Fruit fly (Drosophila melanogaster) whole organism, embryonic: ENCODE results near the gene Atat.

Experiments used
- Abd-B ChIP-seq: fragments of 200-800 bp; sonication (Bioruptor generic); optimal IDR thresholded peaks from 2 replicates; lab custom pipeline; 2018; ENCODE audit warnings: missing biosample characterization, mild to moderate bottlenecking, missing genetic modification characterization, moderate library complexity
- Atf6 ChIP-seq: fragments of 200-800 bp; sonication (Bioruptor generic); IDR thresholded peaks from 2 replicates; pipeline ENCODE4 v1.3.6; 2022; ENCODE audit warnings: missing biosample characterization, missing genetic modification characterization
- CG10209 ChIP-seq: fragments of 200-800 bp; sonication (Bioruptor generic); optimal IDR thresholded peaks from 3 replicates; lab custom pipeline; 2017; ENCODE audit warnings: missing biosample characterization, mild to moderate bottlenecking, missing genetic modification characterization, missing genetic modification reagents
- CG1024 ChIP-seq: fragments of 200-800 bp; sonication (Bioruptor generic); IDR thresholded peaks from 2 replicates; pipeline ENCODE4 v1.3.6; 2022; ENCODE audit warnings: missing biosample characterization, missing genetic modification characterization
- CG10366 ChIP-seq: fragments of 200-800 bp; sonication (Bioruptor generic); IDR thresholded peaks from 2 replicates; pipeline ENCODE4 v1.3.6; 2022; ENCODE audit warnings: missing biosample characterization, missing genetic modification characterization
- CG10654 ChIP-seq: fragments of 200-800 bp; sonication (Bioruptor generic); optimal IDR thresholded peaks from 2 replicates; lab custom pipeline; 2016; ENCODE audit warnings: missing biosample characterization, missing genetic modification characterization
- CG11456 ChIP-seq: fragments of 200-800 bp; sonication (Bioruptor generic); IDR thresholded peaks from 3 replicates; pipeline ENCODE4 v1.3.6; 2022; ENCODE audit warnings: missing biosample characterization, missing genetic modification characterization
- CG12219 ChIP-seq: fragments of 200-800 bp; sonication (Bioruptor generic); optimal IDR thresholded peaks from 3 replicates; lab custom pipeline; 2018; ENCODE audit warnings: missing biosample characterization, mild to moderate bottlenecking, missing genetic modification characterization
- CG15269 ChIP-seq: fragments of 200-800 bp; sonication (Bioruptor generic); optimal IDR thresholded peaks from 2 replicates; lab custom pipeline; 2018; ENCODE audit warnings: missing biosample characterization, mild to moderate bottlenecking, missing genetic modification characterization, moderate library complexity
- CG1647 ChIP-seq: fragments of 200-800 bp; sonication (Bioruptor generic); optimal IDR thresholded peaks from 3 replicates; lab custom pipeline; 2016; ENCODE audit warnings: missing biosample characterization, missing genetic modification characterization
- CG17385 ChIP-seq: fragments of 200-800 bp; sonication (Bioruptor generic); optimal IDR thresholded peaks from 3 replicates; lab custom pipeline; 2018; ENCODE audit warnings: missing biosample characterization, mild to moderate bottlenecking, missing genetic modification characterization
- CG18764 ChIP-seq: fragments of 200-800 bp; sonication (Bioruptor generic); optimal IDR thresholded peaks from 3 replicates; lab custom pipeline; 2016; ENCODE audit warnings: missing biosample characterization, missing genetic modification characterization
- CG30403 ChIP-seq: fragments of 200-800 bp; sonication (Bioruptor generic); optimal IDR thresholded peaks from 3 replicates; lab custom pipeline; 2016; ENCODE audit warnings: missing biosample characterization, missing genetic modification characterization
- CG32767 ChIP-seq: fragments of 200-800 bp; sonication (Bioruptor generic); IDR thresholded peaks from 2 replicates; pipeline ENCODE4 v1.3.6; 2022; ENCODE audit warnings: missing biosample characterization, missing genetic modification characterization
- CG3838 ChIP-seq: fragments of 200-800 bp; sonication (Bioruptor generic); optimal IDR thresholded peaks from 3 replicates; lab custom pipeline; 2016; ENCODE audit warnings: missing biosample characterization, missing genetic modification characterization
- CG3847 ChIP-seq: fragments of 200-800 bp; sonication (Bioruptor generic); IDR thresholded peaks from 2 replicates; pipeline ENCODE4 v1.3.6; 2022; ENCODE audit warnings: missing biosample characterization, missing genetic modification characterization
- CG9609 ChIP-seq: fragments of 200-800 bp; sonication (Bioruptor generic); optimal IDR thresholded peaks from 3 replicates; lab custom pipeline; 2016; ENCODE audit warnings: missing biosample characterization, missing genetic modification characterization
- CG9797 ChIP-seq: fragments of 200-800 bp; sonication (Bioruptor generic); optimal IDR thresholded peaks from 3 replicates; lab custom pipeline; 2018; ENCODE audit warnings: missing biosample characterization, mild to moderate bottlenecking, missing genetic modification characterization
- CHES-1-like ChIP-seq: fragments of 200-800 bp; sonication (Bioruptor generic); optimal IDR thresholded peaks from 2 replicates; lab custom pipeline; 2016; ENCODE audit warnings: missing biosample characterization, missing genetic modification characterization
- CTCF ChIP-seq: fragments of 200-800 bp; sonication (Bioruptor generic); optimal IDR thresholded peaks from 2 replicates; lab custom pipeline; 2017; ENCODE audit warnings: missing biosample characterization, mild to moderate bottlenecking, missing genetic modification characterization, moderate library complexity
- Dek ChIP-seq: fragments of 200-800 bp; sonication (Bioruptor generic); optimal IDR thresholded peaks from 3 replicates; lab custom pipeline; 2019; ENCODE audit warnings: missing biosample characterization, mild to moderate bottlenecking, missing genetic modification characterization, moderate library complexity
- Dip2 ChIP-seq: fragments of 200-800 bp; sonication (Bioruptor generic); IDR thresholded peaks from 2 replicates; pipeline ENCODE4 v1.3.6; 2022; ENCODE audit warnings: missing biosample characterization, missing genetic modification characterization
- Doc2 ChIP-seq: fragments of 200-800 bp; sonication (Bioruptor generic); IDR thresholded peaks from 2 replicates; pipeline ENCODE4 v1.3.6; 2022; ENCODE audit warnings: missing biosample characterization, missing genetic modification characterization
- GATAe ChIP-seq: fragments of 200-800 bp; sonication (Bioruptor generic); conservative IDR thresholded peaks from 2 replicates; pipeline ENCODE4 v1.3.6; 2022; ENCODE audit warnings: missing biosample characterization, missing genetic modification characterization
- HLH54F ChIP-seq: fragments of 200-800 bp; sonication (Bioruptor generic); optimal IDR thresholded peaks from 3 replicates; lab custom pipeline; 2016; ENCODE audit warnings: missing biosample characterization, missing genetic modification characterization
- HmgZ ChIP-seq: fragments of 200-800 bp; sonication (Bioruptor generic); optimal IDR thresholded peaks from 2 replicates; lab custom pipeline; 2018; ENCODE audit warnings: missing biosample characterization, mild to moderate bottlenecking, missing genetic modification characterization
- Nf-YA ChIP-seq: fragments of 200-800 bp; sonication (Bioruptor generic); IDR thresholded peaks from 2 replicates; pipeline ENCODE4 v1.3.6; 2022; ENCODE audit warnings: missing biosample characterization, missing genetic modification characterization
- Oaz ChIP-seq: fragments of 200-800 bp; sonication (Bioruptor generic); IDR thresholded peaks from 2 replicates; pipeline ENCODE4 v1.3.6; 2022; ENCODE audit warnings: missing biosample characterization, missing genetic modification characterization
- Opbp ChIP-seq: fragments of 200-800 bp; sonication (Bioruptor generic); IDR thresholded peaks from 3 replicates; pipeline ENCODE4 v1.3.6; 2022; ENCODE audit warnings: missing biosample characterization, missing genetic modification characterization; ENCODE audit not compliant: partially characterized antibody
- Rfx ChIP-seq: fragments of 200-800 bp; sonication (Bioruptor generic); IDR thresholded peaks from 2 replicates; pipeline ENCODE4 v1.3.6; 2022; ENCODE audit warnings: missing biosample characterization, missing genetic modification characterization
- Side ChIP-seq: fragments of 200-800 bp; sonication (Bioruptor generic); optimal IDR thresholded peaks from 2 replicates; lab custom pipeline; 2016; ENCODE audit warnings: missing biosample characterization, missing genetic modification characterization
- Sry-β ChIP-seq: fragments of 200-800 bp; sonication (Bioruptor generic); optimal IDR thresholded peaks from 2 replicates; lab custom pipeline; 2018; ENCODE audit warnings: missing biosample characterization, mild to moderate bottlenecking, missing genetic modification characterization, moderate library complexity
- aop ChIP-seq: fragments of 200-800 bp; sonication (Bioruptor generic); IDR thresholded peaks from 2 replicates; pipeline ENCODE4 v1.3.6; 2022; ENCODE audit warnings: missing biosample characterization, missing genetic modification characterization
- bbx ChIP-seq: fragments of 200-800 bp; sonication (Bioruptor generic); IDR thresholded peaks from 2 replicates; pipeline ENCODE4 v1.3.6; 2022; ENCODE audit warnings: missing biosample characterization, missing genetic modification characterization; ENCODE audit not compliant: partially characterized antibody
- danr ChIP-seq: fragments of 200-800 bp; sonication (Bioruptor generic); IDR thresholded peaks from 2 replicates; pipeline ENCODE4 v1.3.6; 2022; ENCODE audit warnings: missing biosample characterization, missing genetic modification characterization
- gcm ChIP-seq: fragments of 200-800 bp; sonication (Bioruptor generic); optimal IDR thresholded peaks from 2 replicates; lab custom pipeline; 2019; ENCODE audit warnings: missing biosample characterization, mild to moderate bottlenecking, missing genetic modification characterization, moderate library complexity
- gfzf ChIP-seq: fragments of 200-800 bp; sonication (Bioruptor generic); optimal IDR thresholded peaks from 2 replicates; lab custom pipeline; 2016; ENCODE audit warnings: missing biosample characterization, mild to moderate bottlenecking, missing genetic modification characterization, moderate library complexity
- ken ChIP-seq: fragments of 200-800 bp; sonication (Bioruptor generic); IDR thresholded peaks from 3 replicates; pipeline ENCODE4 v1.3.6; 2022; ENCODE audit warnings: missing biosample characterization, missing genetic modification characterization
- knrl ChIP-seq: fragments of 200-800 bp; sonication (Bioruptor generic); IDR thresholded peaks from 3 replicates; pipeline ENCODE4 v1.3.6; 2022; ENCODE audit warnings: missing biosample characterization, missing genetic modification characterization; ENCODE audit not compliant: partially characterized antibody
- lab ChIP-seq: fragments of 200-800 bp; sonication (Bioruptor generic); optimal IDR thresholded peaks from 3 replicates; lab custom pipeline; 2017; ENCODE audit warnings: missing biosample characterization, missing genetic modification characterization, mild to moderate bottlenecking, moderate library complexity, missing genetic modification reagents
- mam ChIP-seq: fragments of 200-800 bp; sonication (Bioruptor generic); optimal IDR thresholded peaks from 3 replicates; lab custom pipeline; 2016; ENCODE audit warnings: missing biosample characterization, missing genetic modification characterization
- mirr ChIP-seq: fragments of 200-800 bp; sonication (Bioruptor generic); optimal IDR thresholded peaks from 3 replicates; lab custom pipeline; 2018; ENCODE audit warnings: missing biosample characterization, mild to moderate bottlenecking, missing genetic modification characterization
- nmo ChIP-seq: fragments of 200-800 bp; sonication (Bioruptor generic); optimal IDR thresholded peaks from 2 replicates; lab custom pipeline; 2018; ENCODE audit warnings: missing biosample characterization, mild to moderate bottlenecking, missing genetic modification characterization, moderate library complexity
- pfk ChIP-seq: fragments of 200-800 bp; sonication (Bioruptor generic); optimal IDR thresholded peaks from 2 replicates; lab custom pipeline; 2018; ENCODE audit warnings: missing biosample characterization, mild to moderate bottlenecking, missing genetic modification characterization, moderate library complexity
- repo ChIP-seq: fragments of 200-800 bp; sonication (Bioruptor generic); optimal IDR thresholded peaks from 2 replicates; lab custom pipeline; 2016; ENCODE audit warnings: missing biosample characterization, missing genetic modification characterization
- ro ChIP-seq: fragments of 200-800 bp; sonication (Bioruptor generic); IDR thresholded peaks from 2 replicates; pipeline ENCODE4 v1.3.6; 2022; ENCODE audit warnings: missing biosample characterization, missing genetic modification characterization
- stc ChIP-seq: fragments of 200-800 bp; sonication (Bioruptor generic); IDR thresholded peaks from 2 replicates; pipeline ENCODE4 v1.3.6; 2022; ENCODE audit warnings: missing biosample characterization, missing genetic modification characterization
- trem ChIP-seq: fragments of 200-800 bp; optimal IDR thresholded peaks from 3 replicates; lab custom pipeline; 2019; ENCODE audit warnings: missing biosample characterization, mild to moderate bottlenecking, missing genetic modification characterization, moderate library complexity
- unc-4 ChIP-seq: fragments of 200-800 bp; sonication (Bioruptor generic); IDR thresholded peaks from 2 replicates; pipeline ENCODE4 v1.3.6; 2022; ENCODE audit warnings: missing biosample characterization, missing genetic modification characterization; ENCODE audit not compliant: partially characterized antibody
- vvl ChIP-seq: fragments of 200-800 bp; sonication (Bioruptor generic); IDR thresholded peaks from 2 replicates; pipeline ENCODE4 v1.3.6; 2022; ENCODE audit warnings: missing biosample characterization, missing genetic modification characterization

The Atat gene

dm6 chr3L:9420054-9420818 is 6.3 kb downstream of the Atat start (continued):
- TF ChIP-seq CG11456, result 0 out of 3 replicates have a peak, but pooled peaks have one; percentile 24
- no peak for TF ChIP-seq Dek (tag; lab: Kevin White, UChicago)
- TF ChIP-seq pfk, result no peak
- peak; percentile 56; the same call in 1 of the 3 replicates for TF ChIP-seq ken (GFP tag; lab: Robert Waterston, UW)
- no peak for TF ChIP-seq unc-4 (GFP tag; lab: Robert Waterston, UW)
- peak; percentile 69 for TF ChIP-seq Atf6 (GFP tag; lab: Robert Waterston, UW)
- TF ChIP-seq trem, result no peak
- TF ChIP-seq CG3847 (GFP tag; lab: Robert Waterston, UW), result peak; percentile 12; the same call in 1 of the 2 replicates
- peak; percentile 40 for TF ChIP-seq CG10366 (GFP tag; lab: Robert Waterston, UW)
- no peak for TF ChIP-seq mam (GFP tag; lab: Kevin White, UChicago)
- TF ChIP-seq Side (GFP tag; lab: Kevin White, UChicago), result no peak
- TF ChIP-seq CG12219, result peak; percentile 22
- TF ChIP-seq repo (GFP tag; lab: Kevin White, UChicago), result no peak
- TF ChIP-seq Nf-YA (GFP tag; lab: Robert Waterston, UW), result peak; percentile 43; the same call in 1 of the 2 replicates
- TF ChIP-seq nmo (GFP tag; lab: Kevin White, UChicago), result peak; percentile 46
- TF ChIP-seq CG1647 (GFP tag; lab: Kevin White, UChicago), result peak; percentile 22
- TF ChIP-seq CG9609 (GFP tag; lab: Kevin White, UChicago), result no peak
- TF ChIP-seq ro (GFP tag; lab: Robert Waterston, UW), result no peak
- TF ChIP-seq CG15269 (tag; lab: Kevin White, UChicago), result peak; percentile 66
- TF ChIP-seq gcm (GFP tag; lab: Kevin White, UChicago), result no peak
- no peak for TF ChIP-seq Dip2 (GFP tag; lab: Robert Waterston, UW)
- TF ChIP-seq vvl, result peak; percentile 65
- peak; percentile 9 for TF ChIP-seq CTCF (GFP tag; lab: Kevin White, UChicago)
- TF ChIP-seq CG30403, result peak; percentile 38
- no peak for TF ChIP-seq Opbp (GFP tag; lab: Robert Waterston, UW)
- TF ChIP-seq CG9797 (GFP tag; lab: Kevin White, UChicago), result no peak
- no peak for TF ChIP-seq Doc2
- TF ChIP-seq bbx (GFP tag; lab: Robert Waterston, UW), result no peak
- TF ChIP-seq mirr (GFP tag; lab: Kevin White, UChicago), result no peak
- no peak for TF ChIP-seq Sry-β (GFP tag; lab: Kevin White, UChicago)
- peak; percentile 51; the same call in 1 of the 2 replicates for TF ChIP-seq Rfx (GFP tag; lab: Robert Waterston, UW)
- no peak for TF ChIP-seq GATAe (GFP tag; lab: Robert Waterston, UW)
- TF ChIP-seq Abd-B, result peak; percentile 4
- TF ChIP-seq gfzf, result no peak
- no peak for TF ChIP-seq aop
- TF ChIP-seq Oaz, result no peak
- TF ChIP-seq knrl (GFP tag; lab: Robert Waterston, UW), result no peak
- peak; percentile 68 for TF ChIP-seq lab (GFP tag; lab: Kevin White, UChicago)
- no peak for TF ChIP-seq CG10654
- peak; percentile 54; the same call in 1 of the 2 replicates for TF ChIP-seq stc
- TF ChIP-seq CG3838 (GFP tag; lab: Kevin White, UChicago), result no peak
- peak; percentile 11 for TF ChIP-seq CG17385 (GFP tag; lab: Kevin White, UChicago)
- TF ChIP-seq CG18764 (GFP tag; lab: Kevin White, UChicago), result no peak
- TF ChIP-seq danr (GFP tag; lab: Robert Waterston, UW), result no peak
- no peak for TF ChIP-seq CG32767 (GFP tag; lab: Robert Waterston, UW)
- no peak for TF ChIP-seq HLH54F (GFP tag; lab: Kevin White, UChicago)
- TF ChIP-seq HmgZ (tag; lab: Kevin White, UChicago), result no peak
- no peak for TF ChIP-seq CHES-1-like (GFP tag; lab: Kevin White, UChicago)
- TF ChIP-seq CG1024 (GFP tag; lab: Robert Waterston, UW), result peak; percentile 26; the same call in 1 of the 2 replicates
- TF ChIP-seq CG10209 (GFP tag; lab: Kevin White, UChicago), result peak; percentile 26
